Worm (Caenorhabditis elegans) whole organism, L1 larva: ENCODE results near the gene srt-41.
"Not testable (repeated sequence)": the region's sequence is repeated elsewhere in the genome, so short reads cannot be mapped to it uniquely, and the experiment has no call there.

ENCODE experiments used
- Y116A8C.19 ChIP-seq: sonication (generic microtip); optimal IDR thresholded peaks from 2 replicates; lab custom pipeline; 2016; ENCODE audit warnings: missing compliant biosample characterization, missing genetic modification characterization, borderline replicate concordance
- aha-1 ChIP-seq: fragments of 150-350 bp; optimal IDR thresholded peaks from 2 replicates; lab custom pipeline; 2014; ENCODE audit warnings: missing biosample characterization, missing genetic modification characterization
- ceh-63 ChIP-seq: fragments of 200-800 bp; sonication (Bioruptor generic); optimal IDR thresholded peaks from 2 replicates; lab custom pipeline; 2018; ENCODE audit warnings: mild to moderate bottlenecking, missing genetic modification characterization, missing compliant biosample characterization
- ceh-82 ChIP-seq, 3 experiments: fragments of 150-350 bp in 1 of 3; sonication (generic microtip) in 2 of 3; optimal IDR thresholded peaks; 2 replicates each; lab custom pipeline; 2014 to 2017; ENCODE audit warnings: missing biosample characterization in 3 of 3, missing genetic modification characterization in 3 of 3
- ceh-90 ChIP-seq: sonication (generic microtip); optimal IDR thresholded peaks from 2 replicates; lab custom pipeline; 2016; ENCODE audit warnings: missing genetic modification characterization, missing compliant biosample characterization
- dpl-1 ChIP-seq, 3 experiments: fragments of 150-350 bp in 2 of 3; sonication (generic microtip) in 1 of 3; optimal IDR thresholded peaks; 2 replicates each; lab custom pipeline; 2014 to 2017; ENCODE audit warnings: missing biosample characterization in 3 of 3, missing genetic modification characterization in 3 of 3, missing genetic modification reagents in 3 of 3
- dsc-1 ChIP-seq: sonication (generic microtip); optimal IDR thresholded peaks from 2 replicates; lab custom pipeline; 2016; ENCODE audit warnings: mild to moderate bottlenecking, missing genetic modification characterization, missing compliant biosample characterization
- efl-1 ChIP-seq, 4 experiments: fragments of 150-350 bp; optimal IDR thresholded peaks in 3 of 4; peaks in 1 of 4; 1 replicate in 1 of 4; 2 replicates in 3 of 4; lab custom pipeline; 2014; ENCODE audit warnings: missing biosample characterization in 2 of 4, missing genetic modification characterization in 2 of 4, missing genetic modification reagents in 2 of 4
- elt-2 ChIP-seq: sonication (generic microtip); optimal IDR thresholded peaks from 2 replicates; lab custom pipeline; 2016; ENCODE audit warnings: missing genetic modification characterization, mild to moderate bottlenecking, inconsistent platforms, missing compliant biosample characterization, missing genetic modification reagents
- fkh-8 ChIP-seq: sonication (generic microtip); optimal IDR thresholded peaks from 2 replicates; lab custom pipeline; 2016; ENCODE audit warnings: mild to moderate bottlenecking, missing genetic modification characterization, missing compliant biosample characterization
- fos-1 ChIP-seq: fragments of 150-350 bp; optimal IDR thresholded peaks from 2 replicates; lab custom pipeline; 2014; ENCODE audit warnings: missing biosample characterization, missing genetic modification characterization
- grh-1 ChIP-seq: fragments of 200-800 bp; sonication (Bioruptor generic); IDR thresholded peaks from 2 replicates; pipeline ENCODE4 v1.3.6; 2022; ENCODE audit warnings: missing genetic modification reagents, missing genetic modification characterization, missing compliant biosample characterization
- lin-13 ChIP-seq: fragments of 150-350 bp; optimal IDR thresholded peaks from 2 replicates; lab custom pipeline; 2014; ENCODE audit warnings: missing biosample characterization, missing genetic modification reagents, missing genetic modification characterization
- lin-14 ChIP-seq: fragments of 200-800 bp; sonication (Bioruptor generic); optimal IDR thresholded peaks from 2 replicates; lab custom pipeline; 2018; ENCODE audit warnings: mild to moderate bottlenecking, missing genetic modification characterization, moderate library complexity, missing compliant biosample characterization
- lin-15B ChIP-seq: fragments of 150-350 bp; sonication (generic microtip); optimal IDR thresholded peaks from 3 replicates; lab custom pipeline; 2014; ENCODE audit warnings: missing biosample characterization, missing genetic modification characterization
- lin-35 ChIP-seq, 2 experiments: fragments of 150-350 bp; optimal IDR thresholded peaks; 2 replicates each; lab custom pipeline; 2014; ENCODE audit warnings: missing biosample characterization in 2 of 2, missing genetic modification characterization in 2 of 2, missing genetic modification reagents in 2 of 2
- lin-39 ChIP-seq: fragments of 150-350 bp; optimal IDR thresholded peaks from 2 replicates; lab custom pipeline; 2014; ENCODE audit warnings: missing biosample characterization, missing genetic modification reagents, missing genetic modification characterization
- lsy-2 ChIP-seq, 2 experiments: fragments of 150-350 bp; optimal IDR thresholded peaks; 2 replicates each; lab custom pipeline; 2014; ENCODE audit warnings: missing biosample characterization in 2 of 2, missing genetic modification characterization in 2 of 2
- mab-9 ChIP-seq: fragments of 200-800 bp; sonication (Bioruptor generic); IDR thresholded peaks from 2 replicates; pipeline ENCODE4 v1.3.6; 2022; ENCODE audit warnings: missing genetic modification reagents, missing genetic modification characterization, missing compliant biosample characterization
- mdl-1 ChIP-seq, 2 experiments: fragments of 150-350 bp; optimal IDR thresholded peaks; 2 replicates each; lab custom pipeline; 2014 to 2017; ENCODE audit warnings: missing biosample characterization in 2 of 2, missing genetic modification characterization in 2 of 2, inconsistent platforms in 1 of 2
- mep-1 ChIP-seq: fragments of 150-350 bp; optimal IDR thresholded peaks from 2 replicates; lab custom pipeline; 2014; ENCODE audit warnings: missing biosample characterization, missing genetic modification characterization
- nhr-11 ChIP-seq: fragments of 150-350 bp; optimal IDR thresholded peaks from 2 replicates; lab custom pipeline; 2014; ENCODE audit warnings: missing biosample characterization, missing genetic modification characterization
- nhr-20 ChIP-seq: sonication (generic microtip); optimal IDR thresholded peaks from 2 replicates; lab custom pipeline; 2016; ENCODE audit warnings: mild to moderate bottlenecking, missing genetic modification characterization, missing compliant biosample characterization
- nhr-28 ChIP-seq: fragments of 150-350 bp; optimal IDR thresholded peaks from 2 replicates; lab custom pipeline; 2014; ENCODE audit warnings: missing biosample characterization, missing genetic modification characterization
- nhr-47 ChIP-seq: sonication (generic microtip); optimal IDR thresholded peaks from 2 replicates; lab custom pipeline; 2016; ENCODE audit warnings: mild to moderate bottlenecking, missing genetic modification characterization, moderate library complexity, missing compliant biosample characterization
- nhr-71 ChIP-seq: sonication (generic microtip); optimal IDR thresholded peaks from 2 replicates; lab custom pipeline; 2016; ENCODE audit warnings: mild to moderate bottlenecking, missing genetic modification characterization, moderate library complexity, missing compliant biosample characterization
- nhr-77 ChIP-seq: fragments of 150-350 bp; optimal IDR thresholded peaks from 2 replicates; lab custom pipeline; 2014; ENCODE audit warnings: missing biosample characterization, missing genetic modification characterization
- nhr-84 ChIP-seq: sonication (generic microtip); optimal IDR thresholded peaks from 2 replicates; lab custom pipeline; 2017; ENCODE audit warnings: missing biosample characterization, missing genetic modification characterization
- nhr-85 ChIP-seq: sonication (generic microtip); peaks from one replicate; lab custom pipeline; 2016; ENCODE audit warnings: missing genetic modification characterization, inconsistent platforms, missing compliant biosample characterization
- nhr-90 ChIP-seq: sonication (generic microtip); optimal IDR thresholded peaks from 2 replicates; lab custom pipeline; 2016; ENCODE audit warnings: mild to moderate bottlenecking, missing genetic modification characterization, missing compliant biosample characterization; ENCODE audit not compliant: poor library complexity
- pax-3 ChIP-seq: fragments of 200-800 bp; sonication (Bioruptor generic); optimal IDR thresholded peaks from 2 replicates; lab custom pipeline; 2018; ENCODE audit warnings: mild to moderate bottlenecking, missing genetic modification characterization, moderate library complexity, missing compliant biosample characterization
- skn-1 ChIP-seq: fragments of 150-350 bp; optimal IDR thresholded peaks from 2 replicates; lab custom pipeline; 2014; ENCODE audit warnings: missing biosample characterization, missing genetic modification characterization
- snpc-4 ChIP-seq: fragments of 150-350 bp; optimal IDR thresholded peaks from 2 replicates; lab custom pipeline; 2014; ENCODE audit warnings: missing biosample characterization, missing genetic modification characterization
- sox-4 ChIP-seq: sonication (generic microtip); optimal IDR thresholded peaks from 2 replicates; lab custom pipeline; 2016; ENCODE audit warnings: missing genetic modification characterization, missing compliant biosample characterization
- swsn-7 ChIP-seq: sonication (generic microtip); optimal IDR thresholded peaks from 2 replicates; lab custom pipeline; 2016; ENCODE audit warnings: missing genetic modification characterization, missing compliant biosample characterization
- unc-86 ChIP-seq: sonication (generic microtip); optimal IDR thresholded peaks from 2 replicates; lab custom pipeline; 2016; ENCODE audit warnings: missing genetic modification characterization, missing compliant biosample characterization
- zag-1 ChIP-seq: fragments of 150-350 bp; optimal IDR thresholded peaks from 2 replicates; lab custom pipeline; 2014; ENCODE audit warnings: missing biosample characterization, missing genetic modification characterization
- ztf-4 ChIP-seq: fragments of 150-350 bp; optimal IDR thresholded peaks from 2 replicates; lab custom pipeline; 2014; ENCODE audit warnings: missing biosample characterization, missing genetic modification characterization

srt-41 gene

DNA sequence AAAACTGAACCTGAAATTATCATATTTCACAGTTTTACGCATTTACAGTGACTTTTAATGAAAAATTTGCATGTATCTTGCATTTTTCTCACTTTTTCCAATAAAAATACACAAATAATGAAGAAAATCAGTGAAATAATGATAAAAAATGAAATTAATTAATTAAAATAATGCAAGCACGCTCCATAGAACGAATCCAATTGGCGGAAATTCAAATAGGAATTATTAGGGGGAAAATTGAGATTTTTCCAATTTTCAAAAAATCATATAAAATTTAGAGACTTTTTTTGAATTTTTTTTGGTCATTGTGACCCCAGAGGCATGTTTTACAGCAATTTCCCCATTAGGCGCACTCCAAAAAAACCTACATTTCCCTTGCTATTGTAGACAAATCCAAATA, 17.8 kb upstream of the srt-41 start:
- TF ChIP-seq snpc-4 (tag; lab: Kevin White, UChicago) (no peak), efl-1 (optimal IDR thresholded peaks at IDR 0.05; lab: Kevin White, UChicago) (peak in 1 of 2 experiments; percentile 2), efl-1 (GFP tag; optimal IDR thresholded peaks at IDR 0.05 in 1 of 2; lab: Kevin White, UChicago) (peak; percentile 35 to 94), lin-35 (GFP tag; optimal IDR thresholded peaks at IDR 0.05; lab: Kevin White, UChicago) (peak in 1 of 2 experiments; percentile 1), dpl-1 (GFP tag; optimal IDR thresholded peaks at IDR 0.05; lab: Kevin White, UChicago) (peak in 1 of 3 experiments; percentile 2), lin-39 (tag; lab: Kevin White, UChicago) (no peak)

DNA sequence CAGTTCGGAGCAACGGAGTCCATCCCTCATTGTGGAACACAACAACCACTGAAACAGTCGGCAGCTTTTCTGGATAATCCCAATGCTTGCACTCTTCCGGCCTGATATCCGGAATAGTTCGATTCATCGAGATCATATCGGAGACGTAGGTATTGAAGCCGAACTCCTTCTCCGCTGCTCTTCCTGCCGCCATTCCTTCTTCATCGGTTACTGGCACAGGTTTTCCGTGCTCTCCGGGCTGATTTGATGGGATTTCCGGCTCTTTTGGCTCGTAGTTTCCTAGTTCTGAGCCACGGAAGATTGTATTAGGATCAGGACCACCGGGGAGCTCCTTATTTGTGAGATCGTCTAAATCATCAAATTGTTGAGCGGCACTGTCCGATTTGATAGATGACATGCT, 17.1 kb upstream of the srt-41 start:
- TF ChIP-seq fos-1 (tag; lab: Kevin White, UChicago): no peak
- TF ChIP-seq grh-1 (GFP tag; lab: Robert Waterston, UW): no peak
- TF ChIP-seq unc-86: no peak
- no peak for TF ChIP-seq ceh-82 (tag; optimal IDR thresholded peaks at IDR 0.05; lab: Kevin White, UChicago)
- no peak for TF ChIP-seq lsy-2 (tag; optimal IDR thresholded peaks at IDR 0.05; lab: Kevin White, UChicago)
- TF ChIP-seq lin-14 (GFP tag; lab: Kevin White, UChicago): no peak
- no peak for TF ChIP-seq nhr-90 (tag; lab: Kevin White, UChicago)
- TF ChIP-seq lin-39 (tag; lab: Kevin White, UChicago): no peak

DNA sequence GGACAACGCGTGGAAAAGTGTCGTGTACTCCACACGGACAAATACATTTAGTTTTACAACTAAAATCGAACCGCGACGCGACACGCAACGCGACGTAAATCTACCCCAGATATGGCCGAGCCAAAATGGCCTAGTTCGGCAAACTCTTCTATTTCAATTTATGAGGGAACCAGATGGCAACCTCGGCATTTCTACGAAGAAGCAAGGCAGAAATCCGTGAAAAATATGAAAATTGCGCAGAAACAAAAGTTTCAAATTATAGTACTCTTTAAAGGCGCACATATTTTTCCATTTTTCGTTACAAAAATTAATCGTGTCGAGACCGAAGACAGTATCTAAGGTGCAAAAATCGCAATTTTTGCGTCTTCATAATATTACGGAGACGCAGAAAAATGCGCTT, 11.8 kb upstream of the srt-41 start, which contains the start of gene Y46H3A.5:
Y46H3A.5 (minus strand) TSS at position 101 of the 400 bp plus-strand sequence.
- TF ChIP-seq nhr-11 (tag; lab: Kevin White, UChicago); lin-13 (GFP tag; lab: Kevin White, UChicago); nhr-28: not testable (repeated sequence)

DNA sequence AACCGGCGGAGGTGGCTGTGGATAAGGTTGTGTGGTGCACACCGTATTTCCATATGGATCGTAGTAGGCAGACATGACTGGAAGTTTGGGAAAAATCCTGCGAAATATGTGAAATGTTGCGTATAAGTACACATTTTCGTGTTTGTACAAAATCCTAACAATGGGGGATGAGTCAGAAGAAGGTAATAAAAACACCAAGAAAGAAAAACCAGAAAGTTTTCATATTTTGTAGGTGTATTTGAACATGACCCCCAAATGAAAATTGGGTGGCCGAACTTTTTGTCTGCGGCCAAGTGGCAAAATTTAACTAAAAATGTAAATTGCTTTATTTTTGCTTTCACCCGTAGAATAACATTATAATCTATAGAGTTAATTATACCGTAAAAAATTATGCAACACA, 8.1 kb upstream of the srt-41 start, which contains the start of gene Y46H3A.4:
Y46H3A.4 (minus strand) TSS at position 101 of the 400 bp plus-strand sequence.
- TF ChIP-seq nhr-71 (tag; lab: Kevin White, UChicago) (no peak), nhr-85 (tag; lab: Kevin White, UChicago) (no peak), ceh-63 (GFP tag; lab: Kevin White, UChicago) (no peak), lin-14 (GFP tag; lab: Kevin White, UChicago) (no peak), zag-1 (tag; lab: Kevin White, UChicago) (no peak), ztf-4 (tag; lab: Kevin White, UChicago) (no peak), ceh-90 (tag; lab: Kevin White, UChicago) (no peak)

DNA sequence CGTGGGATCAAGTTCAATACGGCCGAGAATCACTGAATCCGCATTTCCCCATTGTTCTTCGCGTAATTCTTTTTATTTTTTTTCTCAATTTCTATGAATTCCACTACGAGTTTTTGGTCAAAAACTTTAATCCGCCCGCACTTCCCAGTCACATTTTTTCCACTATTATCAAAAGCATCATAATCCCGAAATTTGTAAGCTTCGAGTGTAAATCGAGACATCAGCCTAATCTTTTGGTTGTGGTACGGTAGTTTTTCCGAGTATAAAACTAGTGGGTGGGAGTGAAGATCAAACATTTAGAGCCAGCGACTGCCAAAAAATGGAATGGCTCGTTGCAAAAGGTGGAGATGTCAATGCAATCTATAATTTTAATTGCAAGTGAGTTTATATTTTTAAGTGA, 4.2 kb upstream of the srt-41 start, which contains the start of gene srt-42:
srt-42 (plus strand) TSS at position 301 of the 400 bp plus-strand sequence.
- TF ChIP-seq ceh-90 (tag; lab: Kevin White, UChicago): no peak
- TF ChIP-seq nhr-11 (tag; lab: Kevin White, UChicago): no peak
- no peak for TF ChIP-seq aha-1 (tag; lab: Kevin White, UChicago)
- no peak for TF ChIP-seq snpc-4 (tag; lab: Kevin White, UChicago)
- TF ChIP-seq elt-2: no peak
- TF ChIP-seq nhr-84 (tag; lab: Kevin White, UChicago): no peak
- no peak for TF ChIP-seq mdl-1 (tag; optimal IDR thresholded peaks at IDR 0.05; lab: Kevin White, UChicago)

DNA sequence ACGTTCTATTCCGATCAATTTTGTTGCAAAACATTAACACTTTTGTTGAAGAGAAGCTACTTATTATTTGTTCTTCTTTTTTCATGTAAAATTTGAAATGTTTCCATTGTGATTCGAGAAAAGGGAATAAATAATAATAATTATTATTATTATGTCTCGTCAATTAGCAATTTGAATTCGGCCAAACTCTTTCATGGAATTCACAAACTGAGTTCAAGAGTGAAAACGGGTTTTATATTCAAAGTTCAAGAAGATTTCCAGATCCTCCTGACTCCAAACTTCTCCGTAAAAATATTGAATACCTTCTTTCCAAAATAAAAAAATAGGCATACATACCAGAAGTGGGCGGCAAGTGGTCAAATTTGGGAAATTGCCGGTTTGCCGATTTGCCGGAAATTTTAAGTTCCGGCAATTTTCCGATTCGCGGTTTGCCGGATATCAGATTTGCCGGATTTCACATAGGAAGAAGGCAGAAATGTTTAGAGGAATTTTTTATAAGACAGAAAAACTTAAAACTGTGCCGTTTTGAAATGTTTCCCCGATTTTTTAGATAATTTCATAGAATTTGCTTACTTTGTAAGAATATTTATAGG, 2.9 kb upstream of the srt-41 start:
- TF ChIP-seq grh-1 (GFP tag; lab: Robert Waterston, UW) (no peak), pax-3 (no peak), swsn-7 (no peak), nhr-47 (tag; lab: Kevin White, UChicago) (no peak), nhr-77 (tag; lab: Kevin White, UChicago) (no peak), skn-1 (peak; percentile 63), ceh-90 (tag; lab: Kevin White, UChicago) (no peak), nhr-85 (tag; lab: Kevin White, UChicago) (peak; percentile 45), mab-9 (GFP tag; lab: Robert Waterston, UW) (no peak), nhr-20 (tag; lab: Kevin White, UChicago) (no peak), lin-15B (tag; lab: Kevin White, UChicago) (no peak), nhr-28 (no peak), Y116A8C.19 (tag; lab: Kevin White, UChicago) (no peak), fkh-8 (tag; lab: Kevin White, UChicago) (no peak), sox-4 (tag; lab: Kevin White, UChicago) (no peak), dpl-1 (GFP tag; optimal IDR thresholded peaks at IDR 0.05; lab: Kevin White, UChicago) (no peak), dsc-1 (no peak), mep-1 (tag; lab: Kevin White, UChicago) (peak; percentile 71)
